Fruit fly (Drosophila melanogaster) whole organism: ENCODE data around the gene Ccz1.

Experiments used
- CG8478 ChIP-seq: fragments of >200 bp; optimal IDR thresholded peaks from 2 replicates; lab custom pipeline; 2018; ENCODE audit warnings: inconsistent platforms
- pan ChIP-seq: fragments of >200 bp; optimal IDR thresholded peaks from 2 replicates; lab custom pipeline; 2017
- usp ChIP-seq: fragments of >200 bp; optimal IDR thresholded peaks from 2 replicates; lab custom pipeline; 2017; ENCODE audit warnings: missing biosample characterization, missing genetic modification characterization, mixed read lengths

dm6 chr3L:3929968-3930767 is 31.2 kb upstream of the Ccz1 start:
- no peak for TF ChIP-seq usp (GFP tag; lab: Kevin White, UChicago)
- TF ChIP-seq CG8478: no peak
- no peak for TF ChIP-seq pan (lab: Kevin White, UChicago)
